Worm (Caenorhabditis elegans) whole organism, midembryonic: ENCODE results near the gene phat-8.

Experiments
- flt-1 ChIP-seq: fragments of 200-800 bp; sonication (Bioruptor generic); IDR thresholded peaks from 2 replicates; pipeline ENCODE4 v1.3.6; 2022; ENCODE audit warnings: missing genetic modification characterization, missing compliant biosample characterization
- med-1 ChIP-seq: sonication (generic microtip); optimal IDR thresholded peaks from 2 replicates; lab custom pipeline; 2017; ENCODE audit warnings: missing genetic modification characterization, mild to moderate bottlenecking, missing compliant biosample characterization, antibody characterized with exemption, missing genetic modification reagents; ENCODE audit not compliant: insufficient read depth

DNA sequence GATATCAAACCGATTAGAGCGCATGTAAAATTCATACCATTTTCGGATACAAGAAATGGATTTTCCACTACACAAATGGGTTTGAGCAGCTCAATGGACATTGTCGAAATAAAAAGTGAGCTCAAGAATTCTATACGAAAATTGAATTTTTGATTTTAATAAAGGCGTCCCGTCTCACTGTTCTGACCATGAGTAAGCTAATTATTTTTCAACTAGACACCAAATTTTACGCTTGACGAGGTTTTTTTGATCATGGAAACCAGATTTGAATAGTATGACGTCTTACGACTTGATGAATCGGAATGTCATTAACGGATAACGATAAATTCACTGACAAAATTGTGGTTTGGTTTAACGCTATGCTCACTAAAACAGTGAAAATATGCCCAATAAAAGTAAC, 44.7 kb downstream of the phat-8 start, which contains the start of gene srh-61:
- TF ChIP-seq med-1 (no peak), flt-1 (GFP tag; lab: Robert Waterston, UW) (no peak)
